Worm (Caenorhabditis elegans) whole organism, L2 larva: ENCODE data around the gene nlp-5.

Experiments used
- R02D3.7 ChIP-seq: fragments of 150-350 bp; optimal IDR thresholded peaks from 2 replicates; lab custom pipeline; 2014; ENCODE audit warnings: missing biosample characterization, missing genetic modification characterization
- ama-1 ChIP-seq: fragments of 150-350 bp; optimal IDR thresholded peaks from 2 replicates; lab custom pipeline; 2018; ENCODE audit warnings: inconsistent platforms
- crh-2 ChIP-seq: sonication (generic microtip); optimal IDR thresholded peaks from 2 replicates; lab custom pipeline; 2017; ENCODE audit warnings: missing biosample characterization, missing genetic modification characterization
- nhr-10 ChIP-seq: sonication (generic microtip); optimal IDR thresholded peaks from 2 replicates; lab custom pipeline; 2017; ENCODE audit warnings: missing biosample characterization, missing genetic modification characterization
- nhr-237 ChIP-seq: fragments of 150-350 bp; optimal IDR thresholded peaks from 2 replicates; lab custom pipeline; 2014; ENCODE audit warnings: missing biosample characterization, missing genetic modification characterization
- nhr-25 ChIP-seq: fragments of 150-350 bp; sonication (generic microtip); optimal IDR thresholded peaks from 3 replicates; lab custom pipeline; 2014; ENCODE audit warnings: missing biosample characterization, missing genetic modification characterization
- zag-1 ChIP-seq: fragments of 150-350 bp; optimal IDR thresholded peaks from 2 replicates; lab custom pipeline; 2014; ENCODE audit warnings: missing biosample characterization, missing genetic modification characterization
- ztf-11 ChIP-seq: sonication (generic microtip); optimal IDR thresholded peaks from 2 replicates; lab custom pipeline; 2017; ENCODE audit warnings: missing biosample characterization, missing genetic modification characterization
- ztf-4 ChIP-seq: fragments of 150-350 bp; optimal IDR thresholded peaks from 2 replicates; lab custom pipeline; 2014; ENCODE audit warnings: missing biosample characterization, missing genetic modification characterization

- TF ChIP-seq nhr-237 (tag; lab: Kevin White, UChicago) (no peak), ztf-11 (tag; lab: Kevin White, UChicago) (no peak), nhr-10 (no peak), crh-2 (no peak), ama-1 (lab: Kevin White, UChicago) (no peak), R02D3.7 (tag; lab: Kevin White, UChicago) (no peak), ztf-4 (tag; lab: Kevin White, UChicago) (no peak), nhr-25 (tag; lab: Kevin White, UChicago) (no peak), zag-1 (no peak)
Observed at ce11 chrII:8220267-8220666, 18.0 kb upstream of the nlp-5 start.
